Worm (Caenorhabditis elegans) whole organism, late embryonic: ENCODE results near the gene Y39A3A.3.

Experiments used
- K09A11.1 ChIP-seq: sonication (generic microtip); optimal IDR thresholded peaks from 2 replicates; lab custom pipeline; 2017; ENCODE audit warnings: antibody characterized with exemption, mild to moderate bottlenecking, missing genetic modification characterization, missing compliant biosample characterization; ENCODE audit not compliant: insufficient read depth
- ama-1 ChIP-seq: fragments of 150-350 bp; optimal IDR thresholded peaks from 2 replicates; lab custom pipeline; 2014
- ceh-18 ChIP-seq: sonication (generic microtip); optimal IDR thresholded peaks from 2 replicates; lab custom pipeline; 2016; ENCODE audit warnings: missing genetic modification characterization, missing compliant biosample characterization
- ceh-19 ChIP-seq: fragments of 200-800 bp; sonication (Bioruptor generic); optimal IDR thresholded peaks from 2 replicates; lab custom pipeline; 2018; ENCODE audit warnings: mild to moderate bottlenecking, missing genetic modification characterization, missing compliant biosample characterization
- ceh-22 ChIP-seq: sonication (generic microtip); optimal IDR thresholded peaks from 2 replicates; lab custom pipeline; 2017; ENCODE audit warnings: missing biosample characterization, missing genetic modification characterization
- ceh-24 ChIP-seq: sonication (generic microtip); optimal IDR thresholded peaks from 2 replicates; lab custom pipeline; 2016; ENCODE audit warnings: mild to moderate bottlenecking, missing genetic modification characterization, missing compliant biosample characterization
- ceh-31 ChIP-seq: sonication (generic microtip); optimal IDR thresholded peaks from 2 replicates; lab custom pipeline; 2016; ENCODE audit warnings: missing genetic modification characterization, missing compliant biosample characterization
- ceh-34 ChIP-seq: sonication (generic microtip); optimal IDR thresholded peaks from 2 replicates; lab custom pipeline; 2016; ENCODE audit warnings: mild to moderate bottlenecking, missing genetic modification characterization, missing compliant biosample characterization
- ceh-48 ChIP-seq: sonication (generic microtip); optimal IDR thresholded peaks from 2 replicates; lab custom pipeline; 2016; ENCODE audit warnings: missing genetic modification characterization, inconsistent platforms, missing compliant biosample characterization
- che-1 ChIP-seq: sonication (generic microtip); optimal IDR thresholded peaks from 2 replicates; lab custom pipeline; 2016; ENCODE audit warnings: mild to moderate bottlenecking, missing genetic modification characterization, missing compliant biosample characterization
- dmd-4 ChIP-seq: sonication (generic microtip); optimal IDR thresholded peaks from 2 replicates; lab custom pipeline; 2016; ENCODE audit warnings: borderline replicate concordance, missing genetic modification characterization, missing compliant biosample characterization
- elt-2 ChIP-seq: sonication (generic microtip); optimal IDR thresholded peaks from 2 replicates; lab custom pipeline; 2016; ENCODE audit warnings: missing genetic modification reagents, missing genetic modification characterization, missing compliant biosample characterization
- eyg-1 ChIP-seq: sonication (generic microtip); optimal IDR thresholded peaks from 2 replicates; lab custom pipeline; 2016; ENCODE audit warnings: missing genotype, missing genetic modification characterization, missing compliant biosample characterization
- fax-1 ChIP-seq: sonication (generic microtip); optimal IDR thresholded peaks from 2 replicates; lab custom pipeline; 2016; ENCODE audit warnings: missing genotype, missing genetic modification characterization, missing compliant biosample characterization
- fkh-10 ChIP-seq: fragments of 150-350 bp; optimal IDR thresholded peaks from 2 replicates; lab custom pipeline; 2014; ENCODE audit warnings: missing biosample characterization, missing genetic modification reagents, missing genetic modification characterization
- gmeb-2 ChIP-seq: sonication (generic microtip); optimal IDR thresholded peaks from 2 replicates; lab custom pipeline; 2016; ENCODE audit warnings: missing genetic modification characterization, inconsistent platforms, missing compliant biosample characterization
- hlh-13 ChIP-seq: fragments of 200-800 bp; sonication (Bioruptor generic); optimal IDR thresholded peaks from 2 replicates; lab custom pipeline; 2018; ENCODE audit warnings: mild to moderate bottlenecking, missing genetic modification characterization, missing compliant biosample characterization
- hlh-30 ChIP-seq: sonication (generic microtip); optimal IDR thresholded peaks from 2 replicates; lab custom pipeline; 2017; ENCODE audit warnings: antibody characterized with exemption, missing genetic modification characterization, missing compliant biosample characterization; ENCODE audit not compliant: insufficient read depth
- hlh-6 ChIP-seq: sonication (generic microtip); optimal IDR thresholded peaks from 2 replicates; lab custom pipeline; 2016; ENCODE audit warnings: missing genotype, missing genetic modification characterization, missing compliant biosample characterization
- lim-6 ChIP-seq: sonication (generic microtip); optimal IDR thresholded peaks from 2 replicates; lab custom pipeline; 2016; ENCODE audit warnings: missing genetic modification characterization, missing compliant biosample characterization
- mec-3 ChIP-seq: sonication (generic microtip); optimal IDR thresholded peaks from 2 replicates; lab custom pipeline; 2016; ENCODE audit warnings: borderline replicate concordance, missing genetic modification characterization, missing compliant biosample characterization
- nhr-11 ChIP-seq: fragments of 150-350 bp; optimal IDR thresholded peaks from 2 replicates; lab custom pipeline; 2014; ENCODE audit warnings: missing biosample characterization, missing genetic modification characterization
- pat-9 ChIP-seq: fragments of 200-800 bp; sonication (Bioruptor generic); optimal IDR thresholded peaks from 2 replicates; lab custom pipeline; 2018; ENCODE audit warnings: mild to moderate bottlenecking, missing genetic modification characterization, moderate library complexity, missing compliant biosample characterization
- pqm-1 ChIP-seq: sonication (generic microtip); optimal IDR thresholded peaks from 2 replicates; lab custom pipeline; 2016; ENCODE audit warnings: missing genetic modification characterization, missing compliant biosample characterization
- sdc-2 ChIP-seq: sonication (generic microtip); optimal IDR thresholded peaks from 2 replicates; lab custom pipeline; 2016; ENCODE audit warnings: missing genotype, missing genetic modification characterization, missing compliant biosample characterization
- sox-4 ChIP-seq: sonication (generic microtip); optimal IDR thresholded peaks from 2 replicates; lab custom pipeline; 2017; ENCODE audit warnings: mild to moderate bottlenecking, missing genetic modification characterization, inconsistent platforms, missing compliant biosample characterization
- unc-3 ChIP-seq, 2 experiments: fragments of 200-800 bp in 1 of 2; sonication (Bioruptor generic) in 1 of 2; sonication (generic microtip) in 1 of 2; conservative IDR thresholded peaks in 1 of 2; optimal IDR thresholded peaks in 1 of 2; 2 replicates each; pipeline versions ENCODE4 v1.3.6 to Lab custom; 2016 to 2022; ENCODE audit warnings: missing compliant biosample characterization in 2 of 2, missing genetic modification characterization in 2 of 2, missing genetic modification reagents in 1 of 2
- unc-42 ChIP-seq: sonication (generic microtip); optimal IDR thresholded peaks from 2 replicates; lab custom pipeline; 2016; ENCODE audit warnings: missing genotype, missing genetic modification characterization, missing compliant biosample characterization
- unc-86 ChIP-seq: sonication (generic microtip); optimal IDR thresholded peaks from 2 replicates; lab custom pipeline; 2016; ENCODE audit warnings: missing genetic modification characterization, missing compliant biosample characterization

Gene Y39A3A.3

ce11 chrIII:2057570-2057969, 10.6 kb downstream of the Y39A3A.3 start, which contains the start of gene Y39A3A.2:
Gene Y39A3A.2, minus strand, starts transcription at chrIII:2057670.
- TF ChIP-seq hlh-13, result no peak
- TF ChIP-seq elt-2 (tag; lab: Kevin White, UChicago), result no peak
- no peak for TF ChIP-seq che-1 (tag; lab: Kevin White, UChicago)
- TF ChIP-seq nhr-11 (tag; lab: Kevin White, UChicago), result no peak
- TF ChIP-seq hlh-6 (tag; lab: Kevin White, UChicago), result no peak
- no peak for TF ChIP-seq sox-4
- no peak for TF ChIP-seq pat-9 (tag; lab: Kevin White, UChicago)
- no peak for TF ChIP-seq fax-1

- no peak for TF ChIP-seq unc-3 (GFP tag; conservative IDR thresholded peaks at IDR 0.05; lab: Robert Waterston, UW)
- no peak for TF ChIP-seq unc-3 (tag; optimal IDR thresholded peaks at IDR 0.05; lab: Kevin White, UChicago)
- TF ChIP-seq mec-3 (tag; lab: Kevin White, UChicago), result no peak
- TF ChIP-seq lim-6 (tag; lab: Kevin White, UChicago), result no peak
- TF ChIP-seq pqm-1 (tag; lab: Kevin White, UChicago), result no peak
- TF ChIP-seq ceh-22 (tag; lab: Kevin White, UChicago), result no peak
- no peak for TF ChIP-seq che-1 (tag; lab: Kevin White, UChicago)
- TF ChIP-seq hlh-13, result no peak
- no peak for TF ChIP-seq dmd-4 (tag; lab: Kevin White, UChicago)
- no peak for TF ChIP-seq ceh-19 (GFP tag; lab: Kevin White, UChicago)
- no peak for TF ChIP-seq K09A11.1 (tag; lab: Kevin White, UChicago)
Measured at ce11 chrIII:2054084-2054483, 14.1 kb downstream of the Y39A3A.3 start, which contains the start of gene M01E10.3. Gene M01E10.3, minus strand, starts transcription at chrIII:2054184.

ce11 chrIII:2053433-2053832, 14.7 kb downstream of the Y39A3A.3 start:
- TF ChIP-seq fkh-10 (GFP tag; lab: Kevin White, UChicago), result no peak
- no peak for TF ChIP-seq ceh-31 (tag; lab: Kevin White, UChicago)
- TF ChIP-seq sdc-2, result no peak
- TF ChIP-seq elt-2 (tag; lab: Kevin White, UChicago), result peak; percentile 98
- TF ChIP-seq, all 69 proteins: peak for 1

- TF ChIP-seq ama-1 (lab: Kevin White, UChicago) (no peak), elt-2 (tag; lab: Kevin White, UChicago) (peak; percentile 40)
Measured at ce11 chrIII:2050494-2050893, 17.7 kb downstream of the Y39A3A.3 start.

- TF ChIP-seq hlh-30 (tag; lab: Kevin White, UChicago) (no peak), pat-9 (tag; lab: Kevin White, UChicago) (no peak), ceh-24 (tag; lab: Kevin White, UChicago) (no peak), eyg-1 (tag; lab: Kevin White, UChicago) (no peak), ceh-48 (no peak), elt-2 (tag; lab: Kevin White, UChicago) (peak; percentile 85), ceh-19 (GFP tag; lab: Kevin White, UChicago) (no peak), ceh-22 (tag; lab: Kevin White, UChicago) (no peak), mec-3 (tag; lab: Kevin White, UChicago) (no peak)
- TF ChIP-seq, all 69 proteins: peak for 1
Measured at ce11 chrIII:2049825-2050224, 18.3 kb downstream of the Y39A3A.3 start.

ce11 chrIII:2047907-2048306, 20.2 kb downstream of the Y39A3A.3 start, which contains the start of gene dpy-1:
Gene dpy-1, minus strand, starts transcription at chrIII:2048007.
- TF ChIP-seq fax-1 (no peak), elt-2 (tag; lab: Kevin White, UChicago) (peak; percentile 51), ceh-34 (tag; lab: Kevin White, UChicago) (no peak)

- TF ChIP-seq gmeb-2 (tag; lab: Kevin White, UChicago) (no peak), ceh-18 (tag; lab: Kevin White, UChicago) (peak; percentile 32), unc-3 (GFP tag; conservative IDR thresholded peaks at IDR 0.05; lab: Robert Waterston, UW) (0 out of 2 replicates have a peak, but pooled peaks have one; percentile 8), unc-3 (tag; optimal IDR thresholded peaks at IDR 0.05; lab: Kevin White, UChicago) (no peak), K09A11.1 (tag; lab: Kevin White, UChicago) (no peak), fax-1 (peak; percentile 34), unc-86 (no peak), nhr-11 (tag; lab: Kevin White, UChicago) (no peak), unc-42 (tag; lab: Kevin White, UChicago) (peak; percentile 77)
- TF ChIP-seq, all 69 proteins: peak for 4
Measured at ce11 chrIII:2032327-2033093, 35.6 kb downstream of the Y39A3A.3 start.
